Fruit fly (Drosophila melanogaster) whole organism, adult: ENCODE data around the gene Prp40.

Experiments
- CG11617 ChIP-seq: fragments of 200-800 bp; sonication (Bioruptor generic); optimal IDR thresholded peaks from 2 replicates; lab custom pipeline; 2017; ENCODE audit warnings: mild to moderate bottlenecking, missing biosample characterization, missing genetic modification reagents, missing genetic modification characterization
- CG12768 ChIP-seq: fragments of 200-800 bp; sonication (Bioruptor generic); optimal IDR thresholded peaks from 2 replicates; lab custom pipeline; 2017; ENCODE audit warnings: missing biosample characterization, missing genetic modification characterization, mild to moderate bottlenecking, moderate library complexity, missing genetic modification reagents
- CG14711 ChIP-seq: fragments of 200-800 bp; sonication (Bioruptor generic); optimal IDR thresholded peaks from 2 replicates; lab custom pipeline; 2018; ENCODE audit warnings: missing biosample characterization, mild to moderate bottlenecking, missing genetic modification characterization, moderate library complexity
- CG1620 ChIP-seq: fragments of 200-800 bp; sonication (Bioruptor generic); optimal IDR thresholded peaks from 2 replicates; lab custom pipeline; 2016; ENCODE audit warnings: missing biosample characterization, missing genetic modification characterization
- CG33017 ChIP-seq: fragments of 200-800 bp; sonication (Bioruptor generic); optimal IDR thresholded peaks from 2 replicates; lab custom pipeline; 2018; ENCODE audit warnings: missing biosample characterization, mild to moderate bottlenecking, missing genetic modification characterization, moderate library complexity
- CG5204 ChIP-seq: fragments of 200-800 bp; sonication (Bioruptor generic); optimal IDR thresholded peaks from 2 replicates; lab custom pipeline; 2016; ENCODE audit warnings: missing biosample characterization, missing genetic modification characterization
- CG7045 ChIP-seq: fragments of 200-800 bp; sonication (Bioruptor generic); optimal IDR thresholded peaks from 2 replicates; lab custom pipeline; 2017; ENCODE audit warnings: missing biosample characterization, mild to moderate bottlenecking, missing genetic modification characterization
- CG7101 ChIP-seq: fragments of 200-800 bp; sonication (Bioruptor generic); optimal IDR thresholded peaks from 2 replicates; lab custom pipeline; 2018; ENCODE audit warnings: missing biosample characterization, mild to moderate bottlenecking, missing genetic modification characterization, moderate library complexity
- Clk ChIP-seq: fragments of 200-800 bp; sonication (Bioruptor generic); optimal IDR thresholded peaks from 2 replicates; lab custom pipeline; 2017; ENCODE audit warnings: missing biosample characterization, missing genetic modification characterization
- Crg-1 ChIP-seq: fragments of 200-800 bp; sonication (Bioruptor generic); optimal IDR thresholded peaks from 2 replicates; lab custom pipeline; 2016; ENCODE audit warnings: missing biosample characterization, missing genetic modification characterization
- Hr96 ChIP-seq: fragments of 200-800 bp; sonication (Bioruptor generic); optimal IDR thresholded peaks from 2 replicates; lab custom pipeline; 2016; ENCODE audit warnings: missing biosample characterization, missing genetic modification characterization
- Mnt ChIP-seq: fragments of 200-800 bp; sonication (Bioruptor generic); optimal IDR thresholded peaks from 2 replicates; lab custom pipeline; 2016; ENCODE audit warnings: missing biosample characterization, mild to moderate bottlenecking, missing genetic modification characterization
- bab1 ChIP-seq: fragments of 200-800 bp; sonication (Bioruptor generic); optimal IDR thresholded peaks from 3 replicates; lab custom pipeline; 2019; ENCODE audit warnings: missing biosample characterization, mild to moderate bottlenecking, missing genetic modification characterization, moderate library complexity
- cic ChIP-seq: fragments of 200-800 bp; sonication (Bioruptor generic); optimal IDR thresholded peaks from 2 replicates; lab custom pipeline; 2017; ENCODE audit warnings: missing biosample characterization, mild to moderate bottlenecking, missing genetic modification characterization, moderate library complexity
- cnc ChIP-seq, 2 experiments: fragments of >200 bp; optimal IDR thresholded peaks; 2 replicates each; lab custom pipeline; 2017
- kay ChIP-seq: fragments of 200-800 bp; sonication (Bioruptor generic); peaks from one replicate; lab custom pipeline; 2016; ENCODE audit warnings: missing biosample characterization, missing genetic modification characterization, borderline replicate concordance
- ovo ChIP-seq: fragments of 200-800 bp; sonication (Bioruptor generic); optimal IDR thresholded peaks from 2 replicates; lab custom pipeline; 2016; ENCODE audit warnings: missing biosample characterization, missing genetic modification characterization
- pad ChIP-seq: fragments of 200-800 bp; sonication (Bioruptor generic); optimal IDR thresholded peaks from 3 replicates; lab custom pipeline; 2017; ENCODE audit warnings: missing biosample characterization, missing genetic modification characterization, mild to moderate bottlenecking, moderate library complexity, missing genetic modification reagents
- tj ChIP-seq: fragments of 200-800 bp; sonication (Bioruptor generic); optimal IDR thresholded peaks from 3 replicates; lab custom pipeline; 2017; ENCODE audit warnings: missing biosample characterization, mild to moderate bottlenecking, missing genetic modification characterization, moderate library complexity
- toe ChIP-seq: fragments of 200-800 bp; sonication (Bioruptor generic); optimal IDR thresholded peaks from 2 replicates; lab custom pipeline; 2016; ENCODE audit warnings: missing biosample characterization, missing genetic modification characterization

The Prp40 gene

DNA sequence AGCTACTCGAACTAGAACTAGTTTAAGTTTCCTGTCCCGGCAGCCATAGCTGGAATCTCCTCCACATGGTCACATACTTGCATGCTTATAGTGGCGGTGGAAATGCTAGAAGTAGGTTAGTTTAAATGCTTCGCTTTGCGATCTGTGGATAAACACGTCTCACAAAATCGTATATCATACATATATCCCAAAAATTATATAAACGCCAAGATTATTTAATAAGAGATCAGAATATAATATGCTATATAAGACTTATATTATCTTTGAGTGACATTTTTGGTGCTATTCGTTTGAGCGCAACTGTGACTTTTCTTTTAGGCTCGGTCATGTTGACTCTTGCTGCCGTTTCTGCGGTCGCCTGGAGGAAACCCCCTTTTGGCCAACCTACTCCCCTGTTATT is 21.1 kb upstream of the Prp40 start:
- TF ChIP-seq Crg-1 (GFP tag; lab: Kevin White, UChicago) = no peak
- TF ChIP-seq bab1 (GFP tag; lab: Kevin White, UChicago) = no peak
- no peak for TF ChIP-seq cnc (optimal IDR thresholded peaks at IDR 0.05; lab: Kevin White, UChicago)
- TF ChIP-seq CG7045 = no peak
- TF ChIP-seq ovo = no peak
- TF ChIP-seq CG5204 (GFP tag; lab: Kevin White, UChicago) = no peak
- TF ChIP-seq pad (GFP tag; lab: Kevin White, UChicago) = no peak
- TF ChIP-seq Hr96 (GFP tag; lab: Kevin White, UChicago) = no peak
- no peak for TF ChIP-seq CG14711 (tag; lab: Kevin White, UChicago)
- no peak for TF ChIP-seq Clk (GFP tag; lab: Kevin White, UChicago)
- no peak for TF ChIP-seq toe (GFP tag; lab: Kevin White, UChicago)
- TF ChIP-seq CG11617 (GFP tag; lab: Kevin White, UChicago) = no peak
- no peak for TF ChIP-seq CG7101 (tag; lab: Kevin White, UChicago)
- no peak for TF ChIP-seq CG1620
- no peak for TF ChIP-seq tj (GFP tag; lab: Kevin White, UChicago)
- no peak for TF ChIP-seq cic (GFP tag; lab: Kevin White, UChicago)
- no peak for TF ChIP-seq kay (GFP tag; lab: Kevin White, UChicago)
- TF ChIP-seq CG33017 = no peak
- no peak for TF ChIP-seq CG12768 (GFP tag; lab: Kevin White, UChicago)

DNA sequence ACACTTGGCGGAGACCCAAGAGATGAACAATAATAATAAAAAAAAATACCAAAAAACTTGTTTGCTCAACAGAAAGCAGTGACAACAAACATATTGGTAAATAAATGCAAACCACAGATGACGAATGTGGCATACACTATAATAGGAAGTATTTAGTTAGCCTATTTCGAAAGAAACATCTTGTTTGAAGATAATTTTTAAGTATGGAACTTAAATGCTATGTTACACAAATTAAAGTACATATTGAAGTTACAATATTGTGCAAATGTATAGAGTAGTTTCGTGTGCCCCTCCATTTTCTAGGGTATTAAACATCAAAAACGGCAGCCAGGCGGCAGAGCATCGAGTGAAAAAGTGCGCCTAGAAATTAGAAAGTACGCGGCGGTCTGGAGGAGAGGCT is 19.6 kb upstream of the Prp40 start:
- TF ChIP-seq kay (GFP tag; lab: Kevin White, UChicago) (no peak), Crg-1 (GFP tag; lab: Kevin White, UChicago) (no peak), pad (GFP tag; lab: Kevin White, UChicago) (no peak), CG14711 (tag; lab: Kevin White, UChicago) (no peak), CG11617 (GFP tag; lab: Kevin White, UChicago) (no peak), CG5204 (GFP tag; lab: Kevin White, UChicago) (no peak), CG7101 (tag; lab: Kevin White, UChicago) (no peak), Clk (GFP tag; lab: Kevin White, UChicago) (no peak)

DNA sequence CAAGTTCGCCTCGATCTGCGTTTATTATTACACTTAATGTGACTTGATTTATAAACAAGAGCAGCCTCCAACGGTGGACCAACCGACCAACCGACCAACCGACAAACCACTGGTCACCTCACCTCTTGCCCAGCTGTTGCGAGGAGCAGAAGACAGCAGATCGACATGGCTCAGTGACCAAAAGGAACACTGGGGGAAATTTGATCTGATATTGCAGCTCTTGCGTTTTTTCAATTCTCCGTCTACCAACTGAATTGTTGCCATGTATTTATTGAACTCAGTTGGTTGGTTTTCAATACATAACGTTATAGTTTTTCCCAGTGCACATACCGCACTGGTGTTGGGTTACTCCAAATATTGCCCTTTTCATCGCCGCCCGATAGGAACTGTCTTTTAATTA is 18.4 kb upstream of the Prp40 start:
- TF ChIP-seq Mnt (GFP tag; lab: Kevin White, UChicago) (no peak), CG7045 (no peak), cic (GFP tag; lab: Kevin White, UChicago) (no peak), CG11617 (GFP tag; lab: Kevin White, UChicago) (no peak), cnc (optimal IDR thresholded peaks at IDR 0.05; lab: Kevin White, UChicago) (no peak), Crg-1 (GFP tag; lab: Kevin White, UChicago) (no peak), CG1620 (no peak), CG14711 (tag; lab: Kevin White, UChicago) (no peak), kay (GFP tag; lab: Kevin White, UChicago) (no peak), ovo (no peak), CG33017 (no peak), pad (GFP tag; lab: Kevin White, UChicago) (no peak), toe (GFP tag; lab: Kevin White, UChicago) (no peak), CG12768 (GFP tag; lab: Kevin White, UChicago) (no peak), bab1 (GFP tag; lab: Kevin White, UChicago) (no peak), Clk (GFP tag; lab: Kevin White, UChicago) (no peak), Hr96 (GFP tag; lab: Kevin White, UChicago) (no peak), CG7101 (tag; lab: Kevin White, UChicago) (no peak)

DNA sequence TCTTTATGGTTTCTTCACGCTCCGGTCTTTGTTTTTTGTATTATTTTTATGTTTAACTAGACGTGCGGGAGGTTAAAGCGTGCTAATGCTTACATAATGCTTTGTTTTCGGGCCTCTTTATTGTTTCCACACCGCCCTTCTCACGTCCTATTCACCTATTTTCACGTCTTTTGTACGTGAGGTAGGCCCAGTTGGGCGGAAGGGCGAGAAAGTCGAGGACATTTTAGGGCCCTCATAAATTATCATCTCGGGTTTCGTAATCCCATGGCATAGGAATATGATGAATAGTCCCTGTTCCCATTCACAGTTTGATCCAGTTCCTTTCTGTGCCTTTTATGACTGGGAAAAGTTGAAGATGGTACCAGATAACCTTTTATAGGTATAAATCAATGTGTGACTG is 17.5 kb upstream of the Prp40 start:
- TF ChIP-seq CG14711 (tag; lab: Kevin White, UChicago) (no peak), CG7101 (tag; lab: Kevin White, UChicago) (no peak), cnc (optimal IDR thresholded peaks at IDR 0.05; lab: Kevin White, UChicago) (no peak), Hr96 (GFP tag; lab: Kevin White, UChicago) (no peak), CG12768 (GFP tag; lab: Kevin White, UChicago) (no peak), ovo (no peak), Mnt (GFP tag; lab: Kevin White, UChicago) (no peak), cic (GFP tag; lab: Kevin White, UChicago) (no peak), CG7045 (no peak), kay (GFP tag; lab: Kevin White, UChicago) (no peak), pad (GFP tag; lab: Kevin White, UChicago) (no peak), CG33017 (no peak), tj (GFP tag; lab: Kevin White, UChicago) (no peak), CG11617 (GFP tag; lab: Kevin White, UChicago) (no peak), CG5204 (GFP tag; lab: Kevin White, UChicago) (no peak), CG1620 (no peak), Clk (GFP tag; lab: Kevin White, UChicago) (no peak), toe (GFP tag; lab: Kevin White, UChicago) (no peak)

DNA sequence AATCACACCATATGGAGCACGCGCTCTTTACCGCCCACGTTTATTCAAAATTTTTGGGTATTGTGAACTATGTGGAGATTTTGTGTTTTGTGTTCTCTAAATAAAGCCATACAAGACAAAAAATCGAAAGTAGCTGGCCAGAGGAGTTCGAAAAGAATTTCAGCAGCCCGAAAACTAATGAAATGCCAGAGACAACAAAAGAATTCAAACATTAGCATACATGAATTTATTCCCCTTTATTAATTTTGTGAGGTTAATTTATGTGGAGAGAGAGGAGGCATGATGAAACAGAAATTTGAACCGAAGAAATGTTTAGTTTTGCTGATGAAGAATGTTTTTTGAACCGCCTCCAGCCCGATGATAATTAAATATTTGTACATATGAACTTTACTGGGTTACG is 16.8 kb upstream of the Prp40 start:
- TF ChIP-seq CG14711 (tag; lab: Kevin White, UChicago) = no peak
- no peak for TF ChIP-seq Mnt (GFP tag; lab: Kevin White, UChicago)
- no peak for TF ChIP-seq Hr96 (GFP tag; lab: Kevin White, UChicago)
- TF ChIP-seq toe (GFP tag; lab: Kevin White, UChicago) = no peak
- no peak for TF ChIP-seq kay (GFP tag; lab: Kevin White, UChicago)
- no peak for TF ChIP-seq CG1620

DNA sequence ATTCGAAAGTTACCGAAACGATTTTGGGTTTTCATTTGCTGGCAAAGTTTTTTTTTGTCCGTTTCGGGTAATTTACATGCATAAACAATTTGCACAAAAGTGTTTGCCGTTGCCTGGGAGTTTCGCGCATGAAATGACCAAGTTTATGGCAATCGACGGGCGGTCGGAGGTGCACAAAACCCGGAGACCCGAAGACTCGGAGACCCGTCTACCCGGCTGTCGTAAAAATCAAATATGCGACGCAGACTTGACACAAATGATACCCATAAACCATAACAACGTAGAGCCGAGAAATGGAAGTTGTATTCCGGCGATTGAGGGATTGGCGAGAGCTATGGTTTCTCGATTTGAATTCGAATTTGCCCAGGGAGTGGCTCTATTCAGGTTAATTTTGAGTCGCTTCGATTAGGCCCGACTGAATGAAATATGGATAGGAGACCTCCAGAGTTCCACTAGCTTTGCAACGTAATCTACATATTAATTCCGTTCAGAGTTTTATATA is 16.1 kb upstream of the Prp40 start:
- TF ChIP-seq cnc (optimal IDR thresholded peaks at IDR 0.05; lab: Kevin White, UChicago) (no peak), Clk (GFP tag; lab: Kevin White, UChicago) (no peak), bab1 (GFP tag; lab: Kevin White, UChicago) (no peak), CG1620 (no peak), Crg-1 (GFP tag; lab: Kevin White, UChicago) (no peak), CG11617 (GFP tag; lab: Kevin White, UChicago) (no peak), Mnt (GFP tag; lab: Kevin White, UChicago) (no peak), CG12768 (GFP tag; lab: Kevin White, UChicago) (no peak), tj (GFP tag; lab: Kevin White, UChicago) (no peak), ovo (no peak), CG7045 (no peak), Hr96 (GFP tag; lab: Kevin White, UChicago) (no peak), kay (GFP tag; lab: Kevin White, UChicago) (no peak), CG5204 (GFP tag; lab: Kevin White, UChicago) (no peak), toe (GFP tag; lab: Kevin White, UChicago) (no peak), CG7101 (tag; lab: Kevin White, UChicago) (no peak), pad (GFP tag; lab: Kevin White, UChicago) (no peak), CG14711 (tag; lab: Kevin White, UChicago) (no peak), CG33017 (no peak), cic (GFP tag; lab: Kevin White, UChicago) (no peak)
